Worm (Caenorhabditis elegans) whole organism, L3 larva: ENCODE data around the gene clec-167.
A peak's percentile ranks its signal among the peaks of the same experiment; 100 is the strongest.

Experiments used
- R02D3.7 ChIP-seq: fragments of 150-350 bp; optimal IDR thresholded peaks from 2 replicates; lab custom pipeline; 2014; ENCODE audit warnings: missing biosample characterization, missing genetic modification characterization
- ZK546.5 ChIP-seq: sonication (generic microtip); optimal IDR thresholded peaks from 2 replicates; lab custom pipeline; 2017; ENCODE audit warnings: missing biosample characterization, missing genetic modification characterization
- ama-1 ChIP-seq: fragments of 150-350 bp; optimal IDR thresholded peaks from 2 replicates; lab custom pipeline; 2018
- ceh-16 ChIP-seq: sonication (generic microtip); optimal IDR thresholded peaks from 2 replicates; lab custom pipeline; 2017; ENCODE audit warnings: missing biosample characterization, missing genetic modification characterization
- ceh-28 ChIP-seq: fragments of 150-350 bp; optimal IDR thresholded peaks from 2 replicates; lab custom pipeline; 2014; ENCODE audit warnings: missing biosample characterization, missing genetic modification reagents, missing genetic modification characterization
- ceh-9 ChIP-seq: sonication (generic microtip); optimal IDR thresholded peaks from 2 replicates; lab custom pipeline; 2018; ENCODE audit warnings: missing biosample characterization, missing genetic modification characterization
- daf-12 ChIP-seq: fragments of 150-350 bp; optimal IDR thresholded peaks from 2 replicates; lab custom pipeline; 2014; ENCODE audit warnings: missing biosample characterization, missing genetic modification reagents, missing genetic modification characterization
- egl-27 ChIP-seq: sonication (generic microtip); optimal IDR thresholded peaks from 4 replicates; lab custom pipeline; 2017; ENCODE audit warnings: missing biosample characterization, missing genetic modification reagents, missing genetic modification characterization
- egl-5 ChIP-seq: fragments of 150-350 bp; optimal IDR thresholded peaks from 2 replicates; lab custom pipeline; 2017; ENCODE audit warnings: missing biosample characterization, missing genetic modification reagents, missing genetic modification characterization, inconsistent platforms
- elt-1 ChIP-seq: fragments of 150-350 bp; optimal IDR thresholded peaks from 2 replicates; lab custom pipeline; 2014; ENCODE audit warnings: missing biosample characterization, missing genetic modification characterization
- elt-2 ChIP-seq: sonication (generic microtip); optimal IDR thresholded peaks from 2 replicates; lab custom pipeline; 2016; ENCODE audit warnings: missing genetic modification reagents, mild to moderate bottlenecking, missing genetic modification characterization, missing compliant biosample characterization
- elt-3 ChIP-seq, 3 experiments: fragments of 150-350 bp in 1 of 3; sonication (generic microtip) in 2 of 3; optimal IDR thresholded peaks; 2 replicates in 2 of 3; 4 replicates in 1 of 3; lab custom pipeline; 2014 to 2017; ENCODE audit warnings: missing biosample characterization in 3 of 3, missing genetic modification characterization in 3 of 3
- eor-1 ChIP-seq, 2 experiments: fragments of 150-350 bp; optimal IDR thresholded peaks; 2 replicates each; lab custom pipeline; 2014 to 2018; ENCODE audit warnings: missing biosample characterization in 2 of 2, missing genetic modification characterization in 2 of 2
- fkh-10 ChIP-seq: sonication (generic microtip); optimal IDR thresholded peaks from 2 replicates; lab custom pipeline; 2017; ENCODE audit warnings: missing biosample characterization, missing genetic modification reagents, missing genetic modification characterization
- fkh-2 ChIP-seq: fragments of 150-350 bp; optimal IDR thresholded peaks from 2 replicates; lab custom pipeline; 2014; ENCODE audit warnings: missing biosample characterization, missing genetic modification reagents, missing genetic modification characterization
- fos-1 ChIP-seq: fragments of 150-350 bp; optimal IDR thresholded peaks from 2 replicates; lab custom pipeline; 2014; ENCODE audit warnings: missing biosample characterization, missing genetic modification characterization
- hmg-11 ChIP-seq: sonication (generic microtip); optimal IDR thresholded peaks from 2 replicates; lab custom pipeline; 2016; ENCODE audit warnings: missing genetic modification characterization, missing compliant biosample characterization
- jun-1 ChIP-seq: fragments of 150-350 bp; optimal IDR thresholded peaks from 2 replicates; lab custom pipeline; 2014; ENCODE audit warnings: missing biosample characterization, missing genetic modification reagents, missing genetic modification characterization
- lin-15B ChIP-seq: fragments of 150-350 bp; optimal IDR thresholded peaks from 2 replicates; lab custom pipeline; 2014; ENCODE audit warnings: missing biosample characterization, missing genetic modification characterization
- lsy-12 ChIP-seq: sonication (generic microtip); optimal IDR thresholded peaks from 2 replicates; lab custom pipeline; 2016; ENCODE audit warnings: mild to moderate bottlenecking, missing genetic modification characterization, missing compliant biosample characterization
- mdl-1 ChIP-seq: fragments of 150-350 bp; optimal IDR thresholded peaks from 2 replicates; lab custom pipeline; 2014; ENCODE audit warnings: missing biosample characterization, missing genetic modification characterization
- mml-1 ChIP-seq: fragments of 150-350 bp; sonication (generic microtip); optimal IDR thresholded peaks from 3 replicates; lab custom pipeline; 2014; ENCODE audit warnings: missing biosample characterization, missing genetic modification characterization
- nfya-1 ChIP-seq: sonication (generic microtip); optimal IDR thresholded peaks from 2 replicates; lab custom pipeline; 2017; ENCODE audit warnings: missing genetic modification characterization, mild to moderate bottlenecking, missing compliant biosample characterization, antibody characterized with exemption, moderate library complexity; ENCODE audit not compliant: insufficient read depth
- nhr-11 ChIP-seq: fragments of 150-350 bp; optimal IDR thresholded peaks from 2 replicates; lab custom pipeline; 2014; ENCODE audit warnings: missing biosample characterization, missing genetic modification characterization
- nhr-12 ChIP-seq: fragments of 150-350 bp; optimal IDR thresholded peaks from 2 replicates; lab custom pipeline; 2014; ENCODE audit warnings: missing biosample characterization, missing genetic modification characterization
- nhr-23 ChIP-seq: fragments of 150-350 bp; optimal IDR thresholded peaks from 2 replicates; lab custom pipeline; 2014; ENCODE audit warnings: missing biosample characterization, missing genetic modification reagents, missing genetic modification characterization
- nhr-237 ChIP-seq: fragments of 150-350 bp; optimal IDR thresholded peaks from 2 replicates; lab custom pipeline; 2014; ENCODE audit warnings: missing biosample characterization, missing genetic modification characterization
- nhr-25 ChIP-seq: sonication (generic microtip); optimal IDR thresholded peaks from 2 replicates; lab custom pipeline; 2017; ENCODE audit warnings: missing biosample characterization, missing genetic modification characterization
- nhr-43 ChIP-seq: sonication (generic microtip); optimal IDR thresholded peaks from 2 replicates; lab custom pipeline; 2016; ENCODE audit warnings: mild to moderate bottlenecking, missing genetic modification characterization, missing compliant biosample characterization; ENCODE audit not compliant: poor library complexity, severe bottlenecking
- nhr-67 ChIP-seq: fragments of 150-350 bp; optimal IDR thresholded peaks from 2 replicates; lab custom pipeline; 2014; ENCODE audit warnings: missing biosample characterization, missing genetic modification characterization
- nhr-76 ChIP-seq: fragments of 150-350 bp; sonication (generic microtip); optimal IDR thresholded peaks from 5 replicates; lab custom pipeline; 2014; ENCODE audit warnings: missing biosample characterization, missing genetic modification characterization
- nhr-77 ChIP-seq: fragments of 150-350 bp; optimal IDR thresholded peaks from 2 replicates; lab custom pipeline; 2014; ENCODE audit warnings: missing biosample characterization, missing genetic modification characterization
- pha-4 ChIP-seq: fragments of 150-350 bp; optimal IDR thresholded peaks from 2 replicates; lab custom pipeline; 2014; ENCODE audit warnings: missing biosample characterization, missing genetic modification reagents, missing genetic modification characterization
- pqm-1 ChIP-seq: fragments of 150-350 bp; optimal IDR thresholded peaks from 2 replicates; lab custom pipeline; 2017; ENCODE audit warnings: missing biosample characterization, missing genetic modification characterization, inconsistent platforms
- sea-2 ChIP-seq: fragments of 150-350 bp; sonication (generic microtip); optimal IDR thresholded peaks from 4 replicates; lab custom pipeline; 2014; ENCODE audit warnings: missing biosample characterization, missing genetic modification reagents, missing genetic modification characterization
- skn-1 ChIP-seq: fragments of 150-350 bp; optimal IDR thresholded peaks from 2 replicates; lab custom pipeline; 2014; ENCODE audit warnings: missing biosample characterization, missing genetic modification characterization
- tbx-2 ChIP-seq: sonication (generic microtip); optimal IDR thresholded peaks from 2 replicates; lab custom pipeline; 2016; ENCODE audit warnings: mild to moderate bottlenecking, missing genetic modification characterization, missing compliant biosample characterization
- unc-62 ChIP-seq: fragments of 150-350 bp; sonication (generic microtip); optimal IDR thresholded peaks from 4 replicates; lab custom pipeline; 2014; ENCODE audit warnings: missing biosample characterization, missing genetic modification reagents, missing genetic modification characterization
- zag-1 ChIP-seq: fragments of 150-350 bp; optimal IDR thresholded peaks from 2 replicates; lab custom pipeline; 2014; ENCODE audit warnings: missing biosample characterization, missing genetic modification characterization
- ztf-11 ChIP-seq: fragments of 150-350 bp; optimal IDR thresholded peaks from 2 replicates; lab custom pipeline; 2014; ENCODE audit warnings: missing biosample characterization, missing genetic modification characterization

Gene clec-167

DNA sequence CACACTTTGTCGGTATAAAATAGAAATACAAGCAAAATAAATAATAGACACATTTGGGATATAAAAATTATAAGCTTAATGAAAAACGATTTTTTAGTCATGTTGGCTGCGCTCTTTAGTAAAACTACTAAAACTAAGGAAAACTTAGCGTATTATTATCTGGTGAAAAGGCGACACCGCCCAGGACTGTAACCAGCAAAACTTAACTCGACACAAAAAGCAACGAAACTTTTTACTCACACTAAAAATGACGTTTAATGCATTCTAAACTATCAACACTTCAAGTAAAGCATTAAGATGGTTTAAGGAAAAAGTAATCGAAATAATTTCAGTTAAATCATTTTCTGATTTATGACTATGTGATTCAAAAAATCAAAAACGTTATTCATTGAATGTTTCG is at the start of gene clec-167:
clec-167 (minus strand) TSS at position 101 of the 400 bp plus-strand sequence.
- no peak for TF ChIP-seq R02D3.7 (tag; lab: Kevin White, UChicago)
- no peak for TF ChIP-seq ceh-16 (tag; lab: Kevin White, UChicago)
- no peak for TF ChIP-seq eor-1 (tag; optimal IDR thresholded peaks at IDR 0.05; lab: Kevin White, UChicago)
- no peak for TF ChIP-seq ZK546.5 (tag; lab: Kevin White, UChicago)
- TF ChIP-seq tbx-2 (tag; lab: Kevin White, UChicago), result no peak
- no peak for TF ChIP-seq elt-3 (tag; optimal IDR thresholded peaks at IDR 0.05; lab: Kevin White, UChicago)
- no peak for TF ChIP-seq ceh-28 (tag; lab: Kevin White, UChicago)
- no peak for TF ChIP-seq nhr-25
- TF ChIP-seq skn-1, result no peak
- no peak for TF ChIP-seq egl-27 (tag; lab: Kevin White, UChicago)
- no peak for TF ChIP-seq elt-1 (tag; lab: Kevin White, UChicago)
- TF ChIP-seq nhr-23 (tag; lab: Kevin White, UChicago), result no peak
- no peak for TF ChIP-seq mml-1 (tag; lab: Kevin White, UChicago)

ce11 chrIV:1298984-1299383 is 43.5 kb upstream of the clec-167 start:
- TF ChIP-seq nhr-67 (tag; lab: Kevin White, UChicago) (no peak), ama-1 (lab: Kevin White, UChicago) (no peak), nhr-12 (tag; lab: Kevin White, UChicago) (no peak), tbx-2 (tag; lab: Kevin White, UChicago) (no peak), mdl-1 (tag; lab: Kevin White, UChicago) (no peak), sea-2 (GFP tag; lab: Kevin White, UChicago) (no peak), unc-62 (GFP tag; lab: Kevin White, UChicago) (no peak), ceh-16 (tag; lab: Kevin White, UChicago) (no peak), pqm-1 (tag; lab: Kevin White, UChicago) (no peak), zag-1 (no peak), nfya-1 (no peak), eor-1 (tag; optimal IDR thresholded peaks at IDR 0.05; lab: Kevin White, UChicago) (no peak), egl-5 (tag; lab: Kevin White, UChicago) (no peak), nhr-23 (tag; lab: Kevin White, UChicago) (no peak), nhr-43 (no peak), lsy-12 (tag; lab: Kevin White, UChicago) (no peak), mml-1 (tag; lab: Kevin White, UChicago) (no peak)

ce11 chrIV:1289327-1289726 is 33.8 kb upstream of the clec-167 start, which contains the start of gene plst-1:
TSS of gene plst-1 (plus strand) at chrIV:1289627.
- TF ChIP-seq R02D3.7 (tag; lab: Kevin White, UChicago) (no peak), nhr-76 (tag; lab: Kevin White, UChicago) (no peak), nhr-77 (tag; lab: Kevin White, UChicago) (no peak), hmg-11 (tag; lab: Kevin White, UChicago) (no peak), nhr-12 (tag; lab: Kevin White, UChicago) (no peak), nhr-23 (tag; lab: Kevin White, UChicago) (no peak), skn-1 (no peak), pqm-1 (tag; lab: Kevin White, UChicago) (no peak), unc-62 (GFP tag; lab: Kevin White, UChicago) (no peak), mml-1 (tag; lab: Kevin White, UChicago) (no peak), ceh-9 (tag; lab: Kevin White, UChicago) (no peak), fkh-10 (no peak), nfya-1 (no peak), fkh-2 (no peak), elt-3 (tag; optimal IDR thresholded peaks at IDR 0.05; lab: Kevin White, UChicago) (no peak), daf-12 (no peak), sea-2 (GFP tag; lab: Kevin White, UChicago) (no peak)

ce11 chrIV:1286549-1286948 is 31.0 kb upstream of the clec-167 start:
- TF ChIP-seq nhr-23 (tag; lab: Kevin White, UChicago) (no peak), hmg-11 (tag; lab: Kevin White, UChicago) (peak; percentile 47)
- TF ChIP-seq, all 47 proteins: peak for 1

ce11 chrIV:1284877-1285276 is 29.3 kb upstream of the clec-167 start:
- TF ChIP-seq elt-2 (tag; lab: Kevin White, UChicago), result peak; percentile 29
- TF ChIP-seq lin-15B (tag; lab: Kevin White, UChicago), result no peak
- peak; percentile 26 for TF ChIP-seq pqm-1 (tag; lab: Kevin White, UChicago)
- TF ChIP-seq zag-1, result no peak
- TF ChIP-seq nhr-76 (tag; lab: Kevin White, UChicago), result no peak
- no peak for TF ChIP-seq unc-62 (GFP tag; lab: Kevin White, UChicago)
- TF ChIP-seq jun-1 (tag; lab: Kevin White, UChicago), result no peak
- no peak for TF ChIP-seq nhr-25
- no peak for TF ChIP-seq nfya-1
- TF ChIP-seq nhr-11 (tag; lab: Kevin White, UChicago), result no peak
- no peak for TF ChIP-seq mdl-1 (tag; lab: Kevin White, UChicago)
- TF ChIP-seq nhr-237 (tag; lab: Kevin White, UChicago), result no peak
- TF ChIP-seq ztf-11 (tag; lab: Kevin White, UChicago), result no peak
- TF ChIP-seq fos-1 (tag; lab: Kevin White, UChicago), result no peak
- TF ChIP-seq pha-4, result peak; percentile 63
